Fruit fly (Drosophila melanogaster): Measurements from ENCODE around the gene CG42512.

The CG42512 gene

DNA sequence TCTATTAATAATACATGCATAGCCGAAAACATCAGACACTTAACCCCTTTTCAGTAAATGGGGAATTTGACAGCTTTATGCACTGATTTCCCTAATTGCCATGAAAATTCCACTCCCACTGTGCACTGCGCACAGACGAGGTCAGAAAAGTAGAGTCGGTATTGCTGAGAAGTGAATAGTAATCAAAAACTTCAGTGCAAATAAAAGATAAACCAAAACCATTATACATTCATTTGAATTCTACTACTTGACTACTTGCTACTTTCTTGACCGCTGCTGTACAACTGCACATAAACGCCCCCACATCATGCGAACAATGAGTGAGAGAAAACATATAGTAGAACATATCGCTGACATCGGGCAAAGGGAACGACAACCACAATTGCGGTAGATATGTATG, 40.3 kb downstream of the CG42512 start:
- TF ChIP-seq tj (GFP tag; optimal IDR thresholded peaks at IDR 0.05) (peak; percentile 6), CG5204 (GFP tag; optimal IDR thresholded peaks at IDR 0.05) (peak; percentile 54), Clk (GFP tag; optimal IDR thresholded peaks at IDR 0.05) (peak; percentile 19), Hr96 (GFP tag; optimal IDR thresholded peaks at IDR 0.05) (no peak), CG33017 (tag; optimal IDR thresholded peaks at IDR 0.05) (peak; percentile 61), CG14711 (tag; optimal IDR thresholded peaks at IDR 0.05) (peak; percentile 71), pad (GFP tag; optimal IDR thresholded peaks at IDR 0.05) (peak; percentile 22), Crg-1 (GFP tag; optimal IDR thresholded peaks at IDR 0.05) (no peak), CG12768 (GFP tag; optimal IDR thresholded peaks at IDR 0.05) (peak; percentile 42), CG7045 (GFP tag; optimal IDR thresholded peaks at IDR 0.05) (peak; percentile 64), kay (GFP tag; ENCODE audit: borderline replicate concordance) (no peak), CG7101 (tag; optimal IDR thresholded peaks at IDR 0.05) (peak; percentile 73), CG1620 (GFP tag; optimal IDR thresholded peaks at IDR 0.05) (no peak), Mnt (GFP tag; optimal IDR thresholded peaks at IDR 0.05) (no peak), bab1 (GFP tag; optimal IDR thresholded peaks at IDR 0.05) (peak; percentile 66), ovo (GFP tag; optimal IDR thresholded peaks at IDR 0.05) (no peak)

- TF ChIP-seq ovo (GFP tag; optimal IDR thresholded peaks at IDR 0.05) (no peak), CG33017 (tag; optimal IDR thresholded peaks at IDR 0.05) (no peak), CG11617 (GFP tag; optimal IDR thresholded peaks at IDR 0.05) (peak; percentile 42), CG7101 (tag; optimal IDR thresholded peaks at IDR 0.05) (peak; percentile 0), tj (GFP tag; optimal IDR thresholded peaks at IDR 0.05) (no peak)
Observed at dm6 chrX:16692325-16692724, 41.1 kb downstream of the CG42512 start.

- TF ChIP-seq CG14711 (tag; optimal IDR thresholded peaks at IDR 0.05) (no peak), cnc (optimal IDR thresholded peaks at IDR 0.05) (no peak), bab1 (GFP tag; optimal IDR thresholded peaks at IDR 0.05) (no peak), pad (GFP tag; optimal IDR thresholded peaks at IDR 0.05) (peak; percentile 34)
Observed at dm6 chrX:16693805-16694387, 42.7 kb downstream of the CG42512 start.

DNA sequence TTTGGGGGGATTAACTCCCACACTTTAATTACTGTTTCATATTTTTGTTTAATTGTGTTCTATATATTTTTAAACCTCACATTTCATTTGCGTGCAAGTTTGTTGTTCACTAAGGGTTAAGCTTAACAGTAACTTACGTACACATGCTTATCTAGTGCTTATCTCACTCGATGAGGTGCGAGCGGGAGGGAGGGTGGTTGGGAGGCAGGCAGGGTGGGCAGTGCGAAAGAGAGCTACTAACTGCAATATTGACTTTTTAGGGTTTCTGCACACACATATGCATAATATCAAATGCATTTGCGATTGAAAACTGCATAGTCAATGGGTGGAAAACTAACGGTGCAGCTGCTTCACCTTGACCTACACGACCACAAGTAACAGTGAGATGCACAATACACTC, 43.3 kb downstream of the CG42512 start:
- TF ChIP-seq kay (GFP tag; ENCODE audit: borderline replicate concordance) (no peak), CG5204 (GFP tag; optimal IDR thresholded peaks at IDR 0.05) (no peak), tj (GFP tag; optimal IDR thresholded peaks at IDR 0.05) (no peak), Clk (GFP tag; optimal IDR thresholded peaks at IDR 0.05) (no peak), CG14711 (tag; optimal IDR thresholded peaks at IDR 0.05) (peak; percentile 48), Mnt (GFP tag; optimal IDR thresholded peaks at IDR 0.05) (no peak), CG11617 (GFP tag; optimal IDR thresholded peaks at IDR 0.05) (peak; percentile 23), ovo (GFP tag; optimal IDR thresholded peaks at IDR 0.05) (peak; percentile 90), toe (GFP tag; optimal IDR thresholded peaks at IDR 0.05) (no peak), CG7101 (tag; optimal IDR thresholded peaks at IDR 0.05) (peak; percentile 8), Crg-1 (GFP tag; optimal IDR thresholded peaks at IDR 0.05) (no peak), CG7045 (GFP tag; optimal IDR thresholded peaks at IDR 0.05) (no peak), cnc (optimal IDR thresholded peaks at IDR 0.05) (no peak), pad (GFP tag; optimal IDR thresholded peaks at IDR 0.05) (peak; percentile 86), cic (GFP tag; optimal IDR thresholded peaks at IDR 0.05) (peak; percentile 36)

- no peak for TF ChIP-seq pad (GFP tag; optimal IDR thresholded peaks at IDR 0.05)
- TF ChIP-seq kay (GFP tag; ENCODE audit: borderline replicate concordance), result peak; percentile 63
Observed at dm6 chrX:16694959-16695358, 43.8 kb downstream of the CG42512 start, which contains the start of gene Septin4. Gene Septin4 (minus strand): TSS chrX:16695173.

dm6 chrX:16695658-16696181, 44.5 kb downstream of the CG42512 start, which contains the start of gene CG4678:
Gene CG4678 (plus strand): TSS chrX:16696131.
- TF ChIP-seq CG1620 (GFP tag; optimal IDR thresholded peaks at IDR 0.05) (peak; percentile 31), tj (GFP tag; optimal IDR thresholded peaks at IDR 0.05) (no peak), bab1 (GFP tag; optimal IDR thresholded peaks at IDR 0.05) (peak; percentile 9)

dm6 chrX:16696614-16697519, 45.7 kb downstream of the CG42512 start:
- TF ChIP-seq cic (GFP tag; optimal IDR thresholded peaks at IDR 0.05) (no peak), Mnt (GFP tag; optimal IDR thresholded peaks at IDR 0.05) (no peak), CG12768 (GFP tag; optimal IDR thresholded peaks at IDR 0.05) (no peak), ovo (GFP tag; optimal IDR thresholded peaks at IDR 0.05) (no peak), CG11617 (GFP tag; optimal IDR thresholded peaks at IDR 0.05) (no peak), Hr96 (GFP tag; optimal IDR thresholded peaks at IDR 0.05) (no peak), cnc (optimal IDR thresholded peaks at IDR 0.05) (no peak), bab1 (GFP tag; optimal IDR thresholded peaks at IDR 0.05) (no peak), toe (GFP tag; optimal IDR thresholded peaks at IDR 0.05) (no peak), CG7101 (tag; optimal IDR thresholded peaks at IDR 0.05) (no peak), CG33017 (tag; optimal IDR thresholded peaks at IDR 0.05) (no peak), CG14711 (tag; optimal IDR thresholded peaks at IDR 0.05) (no peak), Crg-1 (GFP tag; optimal IDR thresholded peaks at IDR 0.05) (no peak), CG5204 (GFP tag; optimal IDR thresholded peaks at IDR 0.05) (no peak), Clk (GFP tag; optimal IDR thresholded peaks at IDR 0.05) (no peak), tj (GFP tag; optimal IDR thresholded peaks at IDR 0.05) (no peak), kay (GFP tag; ENCODE audit: borderline replicate concordance) (no peak), pad (GFP tag; optimal IDR thresholded peaks at IDR 0.05) (no peak)

All from whole organism, adult.